Worm (Caenorhabditis elegans): ENCODE data around the gene dmd-3.
A peak's percentile ranks its signal among the peaks of the same experiment; 100 is the strongest.

Gene dmd-3

DNA sequence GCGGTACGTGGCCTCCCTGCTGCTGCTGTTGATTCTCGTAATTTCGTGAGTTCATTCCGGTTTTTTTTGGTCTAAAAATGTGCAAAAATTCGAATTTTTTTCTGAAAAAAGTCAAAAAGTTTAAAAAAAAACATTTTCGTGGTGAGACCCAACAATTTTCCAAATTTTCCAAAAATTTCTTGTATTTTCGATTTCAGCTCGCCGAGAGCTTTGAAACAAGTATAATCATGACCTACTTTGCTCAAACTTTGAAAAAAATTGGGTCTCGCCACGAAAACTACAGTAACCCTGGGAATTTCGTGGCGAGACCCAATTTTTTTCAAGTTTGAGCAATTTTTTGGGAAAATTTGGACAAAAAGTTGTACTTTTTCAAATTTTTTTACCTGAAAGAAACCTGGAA, 14.2 kb downstream of the dmd-3 start, which contains the start of gene Y43F8C.6:
Gene Y43F8C.6 (minus strand): TSS at position 101 of the 400 bp plus-strand sequence.
- TF ChIP-seq odd-2 (tag; optimal IDR thresholded peaks at IDR 0.05): no peak
- no peak for TF ChIP-seq F13H6.1 (tag; optimal IDR thresholded peaks at IDR 0.05)
- TF ChIP-seq pha-2 (tag; optimal IDR thresholded peaks at IDR 0.05): no peak
- TF ChIP-seq ztf-16 (tag; optimal IDR thresholded peaks at IDR 0.05): no peak
- TF ChIP-seq ttx-3 (tag; optimal IDR thresholded peaks at IDR 0.05): no peak
- TF ChIP-seq ceh-24 (tag; optimal IDR thresholded peaks at IDR 0.05): no peak
- no peak for TF ChIP-seq ceh-18 (tag; optimal IDR thresholded peaks at IDR 0.05)
- TF ChIP-seq fkh-10 (GFP tag; optimal IDR thresholded peaks at IDR 0.05): no peak
- no peak for TF ChIP-seq K09A11.1 (tag; optimal IDR thresholded peaks at IDR 0.05; ENCODE audit: insufficient read depth)
- no peak for TF ChIP-seq T23F11.4 (GFP tag; optimal IDR thresholded peaks at IDR 0.05)
- no peak for TF ChIP-seq hlh-8 (tag; optimal IDR thresholded peaks at IDR 0.05)

DNA sequence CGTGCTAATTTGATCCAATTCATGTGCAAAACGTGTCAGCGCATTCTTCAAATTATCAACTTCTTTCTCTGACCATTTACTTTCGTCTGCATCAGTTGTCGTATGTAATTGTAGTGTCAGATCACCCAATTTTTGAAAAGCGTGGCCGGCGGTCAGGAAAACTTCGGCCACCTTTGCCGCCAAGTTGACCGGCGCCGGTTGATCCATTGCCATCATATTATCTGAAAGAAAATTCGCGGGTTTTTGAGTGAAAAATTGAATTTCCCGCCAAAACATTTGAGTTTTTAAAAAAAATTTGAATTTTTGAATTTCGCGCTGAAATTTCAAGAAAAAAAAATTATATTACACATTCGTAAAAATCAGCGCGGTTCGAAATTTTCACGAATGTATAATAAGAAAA, 17.2 kb downstream of the dmd-3 start:
- TF ChIP-seq pat-9 (tag; optimal IDR thresholded peaks at IDR 0.05): no peak
- no peak for TF ChIP-seq tbx-2 (tag; optimal IDR thresholded peaks at IDR 0.05)
- TF ChIP-seq zip-5 (tag; optimal IDR thresholded peaks at IDR 0.05): no peak
- no peak for TF ChIP-seq ceh-9 (tag; optimal IDR thresholded peaks at IDR 0.05)
- TF ChIP-seq unc-42 (tag; optimal IDR thresholded peaks at IDR 0.05): no peak
- no peak for TF ChIP-seq tbx-7 (tag; optimal IDR thresholded peaks at IDR 0.05)
- TF ChIP-seq hlh-13 (GFP tag; optimal IDR thresholded peaks at IDR 0.05): no peak
- TF ChIP-seq ztf-16 (tag; optimal IDR thresholded peaks at IDR 0.05): no peak
- no peak for TF ChIP-seq pros-1 (tag; optimal IDR thresholded peaks at IDR 0.05)
- no peak for TF ChIP-seq K02D7.2 (tag; optimal IDR thresholded peaks at IDR 0.05)
- no peak for TF ChIP-seq nhr-11 (tag; optimal IDR thresholded peaks at IDR 0.05)
- no peak for TF ChIP-seq npax-4 (tag; optimal IDR thresholded peaks at IDR 0.05)
- TF ChIP-seq rnt-1 (tag; optimal IDR thresholded peaks at IDR 0.05): no peak
- no peak for TF ChIP-seq pax-1 (tag; optimal IDR thresholded peaks at IDR 0.05)
- TF ChIP-seq F13H6.1 (tag; optimal IDR thresholded peaks at IDR 0.05): no peak
- no peak for TF ChIP-seq odd-2 (tag; optimal IDR thresholded peaks at IDR 0.05)
- no peak for TF ChIP-seq unc-86 (tag; optimal IDR thresholded peaks at IDR 0.05)
- TF ChIP-seq C38D4.7 (GFP tag; optimal IDR thresholded peaks at IDR 0.05): no peak

DNA sequence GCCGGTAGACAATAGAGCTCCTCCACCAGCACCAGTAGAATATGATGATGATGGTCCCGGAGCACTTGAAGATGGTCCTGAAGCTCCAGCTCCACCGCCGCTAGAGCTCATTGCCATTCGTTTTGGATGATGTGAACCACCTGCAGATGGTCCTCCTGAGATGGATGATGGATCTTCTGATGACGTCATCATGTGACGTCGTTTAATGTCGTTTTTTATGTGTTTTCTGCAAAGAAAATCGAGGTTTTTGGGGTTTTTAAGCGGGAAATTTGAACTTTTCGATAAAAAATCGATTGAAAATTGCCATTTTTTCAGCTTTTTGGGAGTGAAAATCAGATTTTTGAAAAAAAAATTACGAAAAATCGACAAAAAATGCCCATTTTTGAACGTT, 18.9 kb downstream of the dmd-3 start:
- TF ChIP-seq hlh-8 (tag; optimal IDR thresholded peaks at IDR 0.05): no peak
- no peak for TF ChIP-seq nhr-11 (tag; optimal IDR thresholded peaks at IDR 0.05)
- no peak for TF ChIP-seq C38D4.7 (GFP tag; optimal IDR thresholded peaks at IDR 0.05)

DNA sequence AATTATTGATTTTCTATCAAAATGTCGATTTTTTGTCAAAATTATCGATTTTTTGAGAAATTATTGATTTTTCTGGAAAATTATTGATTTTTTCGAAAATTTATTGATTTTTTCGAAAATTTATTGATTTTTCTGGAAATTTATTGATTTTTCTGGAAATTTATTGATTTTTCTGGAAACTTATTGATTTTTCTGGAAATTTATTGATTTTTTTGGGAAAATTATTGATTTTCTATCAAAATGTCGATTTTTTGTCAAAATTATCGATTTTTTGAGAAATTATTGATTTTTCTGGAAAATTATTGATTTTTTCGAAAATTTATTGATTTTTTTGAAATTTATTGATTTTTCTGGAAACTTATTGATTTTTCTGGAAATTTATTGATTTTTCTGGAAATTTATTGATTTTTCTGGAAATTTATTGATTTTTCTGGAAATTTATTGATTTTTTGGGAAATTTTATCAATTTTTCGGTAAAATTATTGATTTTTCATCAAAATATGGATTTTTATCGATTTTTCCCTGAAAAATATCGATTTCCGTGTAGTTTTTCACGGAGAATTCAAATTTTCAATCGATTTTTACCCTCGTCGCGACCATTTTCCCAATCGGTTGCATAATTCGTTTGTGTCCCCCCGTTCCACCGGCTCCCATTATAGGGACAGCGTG, 19.4 kb downstream of the dmd-3 start:
- TF ChIP-seq ceh-48 (tag; optimal IDR thresholded peaks at IDR 0.05): peak; percentile 86

DNA sequence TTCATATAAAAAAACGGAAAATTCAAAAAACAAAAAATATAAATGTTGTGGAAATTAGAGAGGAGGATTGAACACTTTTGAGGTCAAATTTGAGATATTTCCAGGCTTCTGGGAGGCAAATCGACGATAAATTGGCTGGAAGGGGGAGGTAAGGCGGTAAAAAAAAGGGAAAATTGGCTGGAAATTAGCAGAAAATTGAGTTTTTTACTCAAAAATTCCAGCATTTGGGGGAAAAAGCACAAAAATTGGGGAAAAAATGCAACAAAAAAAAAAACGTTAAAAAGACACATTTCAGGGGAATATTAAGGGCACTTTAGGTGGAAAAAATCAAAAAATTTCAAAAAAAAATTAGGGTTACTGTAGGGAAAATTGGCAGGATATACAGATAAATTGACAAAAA, 20.9 kb downstream of the dmd-3 start:
- TF ChIP-seq hlh-30 (tag; optimal IDR thresholded peaks at IDR 0.05; ENCODE audit: insufficient read depth): no peak
- TF ChIP-seq ceh-6 (GFP tag; optimal IDR thresholded peaks at IDR 0.05): no peak
- TF ChIP-seq hlh-8 (tag; optimal IDR thresholded peaks at IDR 0.05): no peak
- TF ChIP-seq lim-6 (tag; optimal IDR thresholded peaks at IDR 0.05): no peak
- no peak for TF ChIP-seq unc-86 (tag; optimal IDR thresholded peaks at IDR 0.05)
- no peak for TF ChIP-seq pat-9 (tag; optimal IDR thresholded peaks at IDR 0.05)
- no peak for TF ChIP-seq ref-2 (tag; optimal IDR thresholded peaks at IDR 0.05)
- TF ChIP-seq C38D4.7 (GFP tag; optimal IDR thresholded peaks at IDR 0.05): no peak
- TF ChIP-seq hlh-15 (tag; optimal IDR thresholded peaks at IDR 0.05): no peak
- no peak for TF ChIP-seq sox-4 (tag; optimal IDR thresholded peaks at IDR 0.05)
- no peak for TF ChIP-seq odd-2 (tag; optimal IDR thresholded peaks at IDR 0.05)
- TF ChIP-seq ceh-9 (tag; optimal IDR thresholded peaks at IDR 0.05): no peak

Measured in whole organism, late embryonic.